Worm (Caenorhabditis elegans) whole organism, young adult: Measurements from ENCODE around the gene ced-6.

Experiments used
- B0019.2 ChIP-seq: fragments of 200-800 bp; sonication (Bioruptor generic); conservative IDR thresholded peaks from 2 replicates; pipeline ENCODE4 v1.3.6; 2022; ENCODE audit warnings: missing genetic modification reagents, missing genetic modification characterization, missing compliant biosample characterization
- B0035.1 ChIP-seq: sonication (generic microtip); optimal IDR thresholded peaks from 2 replicates; lab custom pipeline; 2016; ENCODE audit warnings: missing genetic modification characterization, mild to moderate bottlenecking, missing compliant biosample characterization, missing genotype, missing genetic modification reagents
- B0261.1 ChIP-seq: sonication (generic microtip); optimal IDR thresholded peaks from 2 replicates; lab custom pipeline; 2016; ENCODE audit warnings: mild to moderate bottlenecking, missing genetic modification characterization, moderate library complexity, missing compliant biosample characterization
- B0336.3 ChIP-seq: fragments of 200-800 bp; sonication (Bioruptor generic); IDR thresholded peaks from 2 replicates; pipeline ENCODE4 v1.3.6; 2022; ENCODE audit warnings: missing genetic modification characterization, missing compliant biosample characterization
- C17E4.6 ChIP-seq: fragments of 200-800 bp; sonication (Bioruptor generic); IDR thresholded peaks from 2 replicates; pipeline ENCODE4 v1.3.6; 2022; ENCODE audit warnings: missing genetic modification reagents, missing genetic modification characterization, missing compliant biosample characterization
- D2030.7 ChIP-seq: fragments of 200-800 bp; sonication (Bioruptor generic); IDR thresholded peaks from 2 replicates; pipeline ENCODE4 v1.3.6; 2022; ENCODE audit warnings: missing genetic modification reagents, missing genetic modification characterization, missing compliant biosample characterization
- F37B4.10 ChIP-seq: fragments of 200-800 bp; sonication (Bioruptor generic); IDR thresholded peaks from 2 replicates; pipeline ENCODE4 v1.3.6; 2022; ENCODE audit warnings: missing genetic modification characterization, missing compliant biosample characterization
- F49E8.2 ChIP-seq: sonication (generic microtip); optimal IDR thresholded peaks from 3 replicates; lab custom pipeline; 2017; ENCODE audit warnings: missing genetic modification characterization, mild to moderate bottlenecking, missing compliant biosample characterization, antibody characterized with exemption, moderate library complexity; ENCODE audit not compliant: insufficient read depth
- F57C9.4 ChIP-seq: sonication (generic microtip); optimal IDR thresholded peaks from 2 replicates; lab custom pipeline; 2017; ENCODE audit warnings: mild to moderate bottlenecking, missing genetic modification characterization, missing compliant biosample characterization
- Y53F4B.3 ChIP-seq: fragments of 200-800 bp; sonication (Bioruptor generic); IDR thresholded peaks from 2 replicates; pipeline ENCODE4 v1.3.6; 2022; ENCODE audit warnings: missing genetic modification reagents, missing genetic modification characterization, missing compliant biosample characterization
- Y56A3A.18 ChIP-seq: fragments of 200-800 bp; sonication (Bioruptor generic); IDR thresholded peaks from 2 replicates; pipeline ENCODE4 v1.3.6; 2022; ENCODE audit warnings: missing genetic modification reagents, missing genetic modification characterization, missing compliant biosample characterization
- Y79H2A.3 ChIP-seq: fragments of 200-800 bp; sonication (Bioruptor generic); conservative IDR thresholded peaks from 2 replicates; pipeline ENCODE4 v1.3.6; 2022; ENCODE audit warnings: missing genetic modification reagents, missing genetic modification characterization, missing compliant biosample characterization
- ZK185.1 ChIP-seq: sonication (generic microtip); optimal IDR thresholded peaks from 2 replicates; lab custom pipeline; 2016; ENCODE audit warnings: mild to moderate bottlenecking, missing genetic modification characterization, missing compliant biosample characterization; ENCODE audit not compliant: poor library complexity, severe bottlenecking
- aptf-2 ChIP-seq: fragments of 200-800 bp; sonication (Bioruptor generic); conservative IDR thresholded peaks from 2 replicates; pipeline ENCODE4 v1.3.6; 2022; ENCODE audit warnings: missing genetic modification reagents, missing genetic modification characterization, missing compliant biosample characterization
- attf-6 ChIP-seq: fragments of 200-800 bp; sonication (Bioruptor generic); IDR thresholded peaks from 2 replicates; pipeline ENCODE4 v1.3.6; 2022; ENCODE audit warnings: missing genetic modification reagents, missing genetic modification characterization, missing compliant biosample characterization
- cebp-1 ChIP-seq, 2 experiments: fragments of 200-800 bp in 1 of 2; sonication (Bioruptor generic) in 1 of 2; sonication (generic microtip) in 1 of 2; IDR thresholded peaks in 1 of 2; optimal IDR thresholded peaks in 1 of 2; 2 replicates each; pipeline versions ENCODE4 v1.3.6 to Lab custom; 2017 to 2022; ENCODE audit warnings: missing compliant biosample characterization in 2 of 2, missing genetic modification characterization in 2 of 2, mild to moderate bottlenecking in 1 of 2, missing genetic modification reagents in 1 of 2, moderate library complexity in 1 of 2
- ceh-58 ChIP-seq: fragments of 200-800 bp; sonication (Bioruptor generic); IDR thresholded peaks from 2 replicates; pipeline ENCODE4 v1.3.6; 2022; ENCODE audit warnings: missing genetic modification characterization, missing compliant biosample characterization
- die-1 ChIP-seq: sonication (generic microtip); optimal IDR thresholded peaks from 2 replicates; lab custom pipeline; 2016; ENCODE audit warnings: missing genotype, mild to moderate bottlenecking, missing genetic modification characterization, missing compliant biosample characterization
- dpl-1 ChIP-seq: fragments of 150-350 bp; optimal IDR thresholded peaks from 2 replicates; lab custom pipeline; 2014; ENCODE audit warnings: missing biosample characterization, missing genetic modification reagents, missing genetic modification characterization
- efl-1 ChIP-seq: fragments of 150-350 bp; optimal IDR thresholded peaks from 2 replicates; lab custom pipeline; 2014; ENCODE audit warnings: missing biosample characterization, missing genetic modification reagents, missing genetic modification characterization
- ekl-4 ChIP-seq: fragments of 200-800 bp; sonication (Bioruptor generic); IDR thresholded peaks from 2 replicates; pipeline ENCODE4 v1.3.6; 2022; ENCODE audit warnings: missing genetic modification reagents, missing genetic modification characterization, missing compliant biosample characterization
- him-1 ChIP-seq: sonication (generic microtip); optimal IDR thresholded peaks from 2 replicates; lab custom pipeline; 2016; ENCODE audit warnings: missing genotype, missing genetic modification reagents, missing genetic modification characterization, missing compliant biosample characterization
- hmg-1.2 ChIP-seq: fragments of 200-800 bp; sonication (Bioruptor generic); IDR thresholded peaks from 2 replicates; pipeline ENCODE4 v1.3.6; 2022; ENCODE audit warnings: missing genetic modification reagents, missing genetic modification characterization, missing compliant biosample characterization
- hsf-1 ChIP-seq: fragments of 200-800 bp; sonication (Bioruptor generic); IDR thresholded peaks from 2 replicates; pipeline ENCODE4 v1.3.6; 2022; ENCODE audit warnings: missing genetic modification reagents, missing genetic modification characterization, missing compliant biosample characterization
- lin-35 ChIP-seq, 3 experiments: fragments of 150-350 bp in 2 of 3; sonication (generic microtip) in 1 of 3; optimal IDR thresholded peaks; 2 replicates each; lab custom pipeline; 2014 to 2018; ENCODE audit warnings: missing biosample characterization in 3 of 3, missing genetic modification characterization in 3 of 3, missing genetic modification reagents in 3 of 3
- lin-54 ChIP-seq: fragments of 200-800 bp; sonication (Bioruptor generic); optimal IDR thresholded peaks from 2 replicates; lab custom pipeline; 2018; ENCODE audit warnings: mild to moderate bottlenecking, missing genetic modification characterization, missing compliant biosample characterization
- madf-6 ChIP-seq: fragments of 200-800 bp; sonication (Bioruptor generic); IDR thresholded peaks from 2 replicates; pipeline ENCODE4 v1.3.6; 2022; ENCODE audit warnings: missing genetic modification reagents, missing genetic modification characterization, missing compliant biosample characterization
- nfya-1 ChIP-seq: sonication (generic microtip); optimal IDR thresholded peaks from 2 replicates; lab custom pipeline; 2017; ENCODE audit warnings: antibody characterized with exemption, missing compliant biosample characterization, missing genetic modification characterization, borderline replicate concordance; ENCODE audit not compliant: insufficient read depth
- nfyb-1 ChIP-seq: fragments of 200-800 bp; sonication (Bioruptor generic); IDR thresholded peaks from 2 replicates; pipeline ENCODE4 v1.3.6; 2022; ENCODE audit warnings: missing genetic modification reagents, missing genetic modification characterization, missing compliant biosample characterization
- pbrm-1 ChIP-seq: fragments of 200-800 bp; sonication (Bioruptor generic); IDR thresholded peaks from 2 replicates; pipeline ENCODE4 v1.3.6; 2022; ENCODE audit warnings: missing genetic modification reagents, missing genetic modification characterization, missing compliant biosample characterization
- repo-1 ChIP-seq: sonication (generic microtip); optimal IDR thresholded peaks from 2 replicates; lab custom pipeline; 2017; ENCODE audit warnings: mild to moderate bottlenecking, missing genetic modification characterization, missing compliant biosample characterization
- snpc-3.4 ChIP-seq: sonication (generic microtip); optimal IDR thresholded peaks from 2 replicates; lab custom pipeline; 2017; ENCODE audit warnings: missing genetic modification characterization, mild to moderate bottlenecking, missing compliant biosample characterization, antibody characterized with exemption, moderate library complexity, missing genotype, missing genetic modification reagents
- snpc-4 ChIP-seq, 5 experiments: fragments of 150-350 bp in 1 of 5; sonication (generic microtip) in 4 of 5; optimal IDR thresholded peaks; 2 replicates each; lab custom pipeline; 2014 to 2018; ENCODE audit warnings: missing genetic modification characterization in 5 of 5, missing biosample characterization in 3 of 5, antibody characterized with exemption in 2 of 5, mild to moderate bottlenecking in 2 of 5, missing compliant biosample characterization in 2 of 5, missing genotype in 2 of 5, moderate library complexity in 2 of 5, missing genetic modification reagents in 1 of 5
- somi-1 ChIP-seq: fragments of 200-800 bp; sonication (Bioruptor generic); optimal IDR thresholded peaks from 2 replicates; lab custom pipeline; 2018; ENCODE audit warnings: mild to moderate bottlenecking, missing genetic modification characterization, missing compliant biosample characterization
- sptf-2 ChIP-seq: fragments of 200-800 bp; sonication (Bioruptor generic); optimal IDR thresholded peaks from 2 replicates; lab custom pipeline; 2018; ENCODE audit warnings: mild to moderate bottlenecking, missing genetic modification characterization, missing compliant biosample characterization
- tbp1 ChIP-seq: fragments of 200-800 bp; sonication (Bioruptor generic); optimal IDR thresholded peaks from 2 replicates; lab custom pipeline; 2018; ENCODE audit warnings: mild to moderate bottlenecking, missing genetic modification characterization, missing compliant biosample characterization
- xnd-1 ChIP-seq: sonication (generic microtip); optimal IDR thresholded peaks from 2 replicates; lab custom pipeline; 2016; ENCODE audit warnings: missing genotype, missing genetic modification reagents, missing genetic modification characterization, missing compliant biosample characterization
- zfh-2 ChIP-seq: fragments of 200-800 bp; sonication (Bioruptor generic); conservative IDR thresholded peaks from 2 replicates; pipeline ENCODE4 v1.3.6; 2022; ENCODE audit warnings: missing genetic modification reagents, missing genetic modification characterization, missing compliant biosample characterization
- ztf-18 ChIP-seq: sonication (generic microtip); optimal IDR thresholded peaks from 2 replicates; lab custom pipeline; 2016; ENCODE audit warnings: missing genotype, mild to moderate bottlenecking, missing genetic modification characterization, missing compliant biosample characterization
- ztf-6 ChIP-seq: fragments of 200-800 bp; sonication (Bioruptor generic); IDR thresholded peaks from 2 replicates; pipeline ENCODE4 v1.3.6; 2022; ENCODE audit warnings: missing genetic modification reagents, missing genetic modification characterization, missing compliant biosample characterization

The ced-6 gene

DNA sequence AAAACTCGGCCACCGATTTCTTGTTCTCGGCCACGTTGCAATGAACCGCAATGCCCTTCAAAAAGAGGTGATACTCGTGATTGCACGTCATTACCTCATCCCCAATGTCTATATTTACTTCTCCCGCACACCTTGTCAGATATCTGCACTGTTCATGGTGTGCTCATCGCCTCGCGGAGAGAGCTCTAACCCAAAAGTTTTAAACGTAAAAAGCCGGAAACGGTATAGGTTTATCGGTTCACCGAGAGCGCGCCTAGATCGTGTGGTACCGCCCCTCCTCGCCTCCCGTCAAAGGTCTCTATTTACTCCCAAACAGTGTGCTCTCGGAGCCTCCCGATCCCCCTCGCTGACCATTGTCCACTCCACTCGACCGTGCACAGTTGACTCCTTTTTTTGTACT lies 10.9 kb upstream of the ced-6 start, which contains the start of gene F56D2.3:
F56D2.3 (plus strand) TSS at position 301 of the 400 bp plus-strand sequence.
- TF ChIP-seq pbrm-1 (GFP tag; lab: Robert Waterston, UW) (no peak), ceh-58 (GFP tag; lab: Robert Waterston, UW) (0 out of 2 replicates have a peak, but pooled peaks have one; percentile 9), F57C9.4 (tag; lab: Kevin White, UChicago) (no peak), Y53F4B.3 (GFP tag; lab: Robert Waterston, UW) (no peak), somi-1 (GFP tag; lab: Kevin White, UChicago) (no peak), sptf-2 (GFP tag; lab: Kevin White, UChicago) (no peak), ztf-6 (GFP tag; lab: Robert Waterston, UW) (no peak), B0019.2 (no peak), zfh-2 (peak; percentile 35; the same call in 1 of the 2 replicates), nfya-1 (tag; lab: Kevin White, UChicago) (no peak)

DNA sequence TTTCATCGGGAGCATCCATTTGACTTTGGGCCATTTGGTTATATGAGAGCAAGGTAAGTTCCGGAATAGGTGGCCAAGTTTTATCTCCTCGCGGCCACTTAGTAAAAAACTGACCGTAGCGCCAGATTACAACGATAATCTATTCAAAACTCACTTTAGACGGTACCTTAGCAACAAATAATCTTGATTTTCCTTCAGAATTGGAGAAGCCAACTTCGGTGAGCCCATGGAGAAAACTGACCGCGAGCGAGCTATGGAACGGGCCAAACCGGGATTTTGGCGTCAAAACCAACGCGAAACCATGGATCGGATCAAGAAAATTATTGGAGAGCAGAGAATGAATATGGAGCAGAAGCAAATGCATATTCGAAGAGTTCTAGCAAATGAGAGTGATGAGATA lies 9.9 kb upstream of the ced-6 start:
- 0 out of 2 replicates have a peak, but pooled peaks have one; percentile 67 for TF ChIP-seq F37B4.10 (GFP tag; lab: Robert Waterston, UW)
- no peak for TF ChIP-seq ekl-4
- TF ChIP-seq xnd-1, result no peak

DNA sequence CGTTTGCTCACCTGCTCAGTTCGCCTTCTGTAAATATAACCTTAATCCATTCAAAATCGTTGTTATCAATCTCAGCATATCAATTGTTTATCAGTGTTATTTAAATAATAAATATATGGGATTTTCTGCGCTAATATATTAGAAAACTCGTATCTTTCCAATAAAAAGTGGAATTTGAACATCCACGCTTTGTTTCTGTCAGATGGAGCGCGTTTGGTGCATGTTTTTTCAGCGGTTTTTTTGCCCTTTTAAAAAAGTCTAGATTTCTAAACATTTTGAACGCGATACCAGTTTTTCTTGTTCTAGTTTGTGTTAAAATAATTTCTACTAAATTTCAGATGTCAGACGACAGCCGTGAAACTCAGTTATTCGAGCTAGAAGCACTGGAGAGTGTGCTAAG lies 8.6 kb upstream of the ced-6 start, which contains the start of gene F56D2.2:
F56D2.2 (plus strand) TSS at position 339 of the 400 bp plus-strand sequence.
- TF ChIP-seq pbrm-1 (GFP tag; lab: Robert Waterston, UW), result no peak
- TF ChIP-seq efl-1 (GFP tag; lab: Kevin White, UChicago), result peak; percentile 45
- peak in 1 of 3 experiments; percentile 9 for TF ChIP-seq lin-35 (GFP tag; optimal IDR thresholded peaks at IDR 0.05; lab: Kevin White, UChicago)

DNA sequence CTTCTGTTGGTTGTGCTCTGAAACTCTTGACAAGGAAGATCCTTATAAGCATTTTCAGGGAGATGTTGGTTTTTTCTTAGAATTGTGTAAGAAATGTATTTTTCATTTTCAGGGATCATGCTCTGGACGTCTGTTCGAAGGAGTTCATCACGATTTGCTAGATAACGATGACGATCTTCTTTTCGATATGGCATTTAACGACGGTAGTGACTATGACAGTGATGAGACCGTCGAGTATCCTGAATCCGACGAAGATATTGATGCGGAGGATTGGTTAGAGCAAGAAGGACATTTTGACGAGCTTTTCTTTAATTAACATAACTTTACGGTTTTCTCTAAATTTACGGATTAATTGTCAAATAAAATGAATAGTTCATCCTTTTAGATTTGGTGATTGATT lies 6.8 kb upstream of the ced-6 start:
- TF ChIP-seq ceh-58 (GFP tag; lab: Robert Waterston, UW) (0 out of 2 replicates have a peak, but pooled peaks have one; percentile 50), hmg-1.2 (no peak), nfyb-1 (GFP tag; lab: Robert Waterston, UW) (peak; percentile 48; the same call in 1 of the 2 replicates), F57C9.4 (tag; lab: Kevin White, UChicago) (no peak), madf-6 (GFP tag; lab: Robert Waterston, UW) (peak; percentile 52), B0261.1 (no peak), snpc-4 (GFP tag; optimal IDR thresholded peaks at IDR 0.05; lab: Kevin White, UChicago) (no peak), snpc-4 (tag; optimal IDR thresholded peaks at IDR 0.05; lab: Kevin White, UChicago) (no peak), hsf-1 (GFP tag; lab: Robert Waterston, UW) (peak; percentile 46; the same call in 1 of the 2 replicates), tbp1 (GFP tag; lab: Kevin White, UChicago) (peak; percentile 9), snpc-3.4 (tag; lab: Kevin White, UChicago) (peak; percentile 63), ztf-18 (tag; lab: Kevin White, UChicago) (no peak), lin-35 (GFP tag; optimal IDR thresholded peaks at IDR 0.05; lab: Kevin White, UChicago) (peak in 1 of 3 experiments; percentile 26), F49E8.2 (tag; lab: Kevin White, UChicago) (peak; percentile 14), B0035.1 (tag; lab: Kevin White, UChicago) (no peak), cebp-1 (GFP tag; IDR thresholded peaks at IDR 0.05; lab: Robert Waterston, UW) (no peak), cebp-1 (tag; optimal IDR thresholded peaks at IDR 0.05; lab: Kevin White, UChicago) (peak; percentile 29), C17E4.6 (GFP tag; lab: Robert Waterston, UW) (0 out of 2 replicates have a peak, but pooled peaks have one; percentile 31), die-1 (tag; lab: Kevin White, UChicago) (peak; percentile 8), repo-1 (tag; lab: Kevin White, UChicago) (peak; percentile 74), aptf-2 (GFP tag; lab: Robert Waterston, UW) (no peak), dpl-1 (GFP tag; lab: Kevin White, UChicago) (no peak), ZK185.1 (peak; percentile 9), Y79H2A.3 (GFP tag; lab: Robert Waterston, UW) (0 out of 2 replicates have a peak, but pooled peaks have one; percentile 59), lin-54 (GFP tag; lab: Kevin White, UChicago) (peak; percentile 40), him-1 (tag; lab: Kevin White, UChicago) (peak; percentile 30), D2030.7 (GFP tag; lab: Robert Waterston, UW) (peak; percentile 43; the same call in 1 of the 2 replicates), Y56A3A.18 (GFP tag; lab: Robert Waterston, UW) (no peak), B0336.3 (peak; percentile 68), attf-6 (GFP tag; lab: Robert Waterston, UW) (peak; percentile 61; the same call in 1 of the 2 replicates)
